Fruit fly (Drosophila melanogaster) S2 (cell line): ENCODE measurements around the gene Mec2.

Source experiments
- CG8478 ChIP-seq: fragments of >200 bp; optimal IDR thresholded peaks from 2 replicates; lab custom pipeline; 2018
- CTCF ChIP-seq, 2 experiments: fragments of >200 bp; optimal IDR thresholded peaks; 2 replicates each; lab custom pipeline; 2018

dm6 chrX:19201630-19202029, 13.8 kb downstream of the Mec2 start, which contains the start of gene CG7990:
- TF ChIP-seq CG8478 (lab: Kevin White, UChicago) = no peak
- no peak for TF ChIP-seq CTCF (optimal IDR thresholded peaks at IDR 0.05; lab: Kevin White, UChicago)
